Fruit fly (Drosophila melanogaster): ENCODE data around the gene PVRAP.

Gene PVRAP

dm6 chr3L:6071454-6072189, 74.6 kb downstream of the PVRAP start, which contains the start of gene CG6602 (continued):
- TF ChIP-seq tup (GFP tag; optimal IDR thresholded peaks at IDR 0.05) (no peak), bab2 (GFP tag; optimal IDR thresholded peaks at IDR 0.05) (no peak), exex (tag; optimal IDR thresholded peaks at IDR 0.05) (peak; percentile 42), CG31224 (GFP tag; IDR thresholded peaks at IDR 0.05) (peak; percentile 73), Lim3 (GFP tag; IDR thresholded peaks at IDR 0.05) (no peak), sens-2 (GFP tag; IDR thresholded peaks at IDR 0.05) (peak; percentile 67; the same call in 1 of the 2 replicates), sisA (GFP tag; IDR thresholded peaks at IDR 0.05) (peak; percentile 56; the same call in 1 of the 2 replicates), CG4854 (GFP tag; optimal IDR thresholded peaks at IDR 0.05) (peak; percentile 35), chinmo (GFP tag; IDR thresholded peaks at IDR 0.05; ENCODE audit: partially characterized antibody) (no peak), Sry-β (GFP tag; optimal IDR thresholded peaks at IDR 0.05) (peak; percentile 35), kni (GFP tag; optimal IDR thresholded peaks at IDR 0.05) (peak; percentile 43), CG7271 (tag; optimal IDR thresholded peaks at IDR 0.05) (peak; percentile 90), Mrtf (GFP tag; IDR thresholded peaks at IDR 0.05) (peak; percentile 72; the same call in 2 of the 3 replicates), CG13894 (tag; optimal IDR thresholded peaks at IDR 0.05) (peak; percentile 37), sima (GFP tag; optimal IDR thresholded peaks at IDR 0.05) (no peak), CG34224 (GFP tag; IDR thresholded peaks at IDR 0.05; ENCODE audit: partially characterized antibody) (no peak), HLH54F (GFP tag; optimal IDR thresholded peaks at IDR 0.05) (peak; percentile 45), Fer2 (tag; optimal IDR thresholded peaks at IDR 0.05) (peak; percentile 51), CG43689 (GFP tag; IDR thresholded peaks at IDR 0.05) (peak; percentile 5; the same call in 1 of the 2 replicates), chn (GFP tag; optimal IDR thresholded peaks at IDR 0.05) (peak; percentile 33), CG9437 (GFP tag; optimal IDR thresholded peaks at IDR 0.05) (peak; percentile 29), CG12769 (tag; optimal IDR thresholded peaks at IDR 0.05) (no peak), HHEX (GFP tag; optimal IDR thresholded peaks at IDR 0.05) (peak; percentile 85), Meics (GFP tag; optimal IDR thresholded peaks at IDR 0.05) (peak; percentile 88), dmrt99B (tag; optimal IDR thresholded peaks at IDR 0.05) (peak; percentile 61), CG17361 (GFP tag; IDR thresholded peaks at IDR 0.05) (no peak; the same call in 1 of the 3 replicates), CG6272 (GFP tag; IDR thresholded peaks at IDR 0.05) (peak; percentile 72), C15 (GFP tag; IDR thresholded peaks at IDR 0.05) (peak; percentile 42; the same call in 1 of the 3 replicates), Chrac-16 (GFP tag; optimal IDR thresholded peaks at IDR 0.05) (no peak), CG42726 (GFP tag; IDR thresholded peaks at IDR 0.05; ENCODE audit: partially characterized antibody) (peak; percentile 7; the same call in 1 of the 2 replicates), CG15601 (tag; optimal IDR thresholded peaks at IDR 0.05) (peak; percentile 29), mld (GFP tag; IDR thresholded peaks at IDR 0.05; ENCODE audit: partially characterized antibody) (no peak), Dad (GFP tag; optimal IDR thresholded peaks at IDR 0.05) (peak; percentile 32), CG10431 (GFP tag; optimal IDR thresholded peaks at IDR 0.05) (no peak), CG3847 (GFP tag; IDR thresholded peaks at IDR 0.05) (peak; percentile 72), CG31365 (tag; optimal IDR thresholded peaks at IDR 0.05) (peak; percentile 61), ems (GFP tag; optimal IDR thresholded peaks at IDR 0.05) (no peak), CG11456 (GFP tag; IDR thresholded peaks at IDR 0.05) (peak; percentile 89), Dek (tag; optimal IDR thresholded peaks at IDR 0.05) (peak; percentile 21), CG10147 (GFP tag; optimal IDR thresholded peaks at IDR 0.05) (peak; percentile 70), CG4730 (GFP tag; IDR thresholded peaks at IDR 0.05) (peak; percentile 45), Nf-YC (tag; optimal IDR thresholded peaks at IDR 0.05) (no peak), CG7745 (tag; optimal IDR thresholded peaks at IDR 0.05) (no peak), CG12942 (GFP tag; optimal IDR thresholded peaks at IDR 0.05) (peak; percentile 28), H15 (GFP tag; IDR thresholded peaks at IDR 0.05) (peak; percentile 83), Blimp-1 (GFP tag; optimal IDR thresholded peaks at IDR 0.05) (peak; percentile 59), D19A (tag; optimal IDR thresholded peaks at IDR 0.05) (peak; percentile 45), HLH3B (GFP tag; IDR thresholded peaks at IDR 0.05) (peak; percentile 79), CG10654 (GFP tag; optimal IDR thresholded peaks at IDR 0.05) (peak; percentile 83)

All from whole organism, embryonic.